Worm (Caenorhabditis elegans) whole organism, midembryonic: ENCODE measurements around the gene K02F3.2.

Experiments
- T22C8.4 ChIP-seq: fragments of 200-800 bp; sonication (Bioruptor generic); IDR thresholded peaks from 2 replicates; pipeline ENCODE4 v1.3.6; 2022; ENCODE audit warnings: missing genetic modification characterization, missing compliant biosample characterization
- cog-1 ChIP-seq: sonication (generic microtip); optimal IDR thresholded peaks from 2 replicates; lab custom pipeline; 2016; ENCODE audit warnings: missing genetic modification characterization, missing compliant biosample characterization
- flt-1 ChIP-seq: fragments of 200-800 bp; sonication (Bioruptor generic); IDR thresholded peaks from 2 replicates; pipeline ENCODE4 v1.3.6; 2022; ENCODE audit warnings: missing genetic modification characterization, missing compliant biosample characterization
- klf-2 ChIP-seq: fragments of 200-800 bp; sonication (Bioruptor generic); conservative IDR thresholded peaks from 2 replicates; pipeline ENCODE4 v1.3.6; 2022; ENCODE audit warnings: missing genetic modification reagents, missing genetic modification characterization, missing compliant biosample characterization
- med-1 ChIP-seq: sonication (generic microtip); optimal IDR thresholded peaks from 2 replicates; lab custom pipeline; 2017; ENCODE audit warnings: missing genetic modification characterization, mild to moderate bottlenecking, missing compliant biosample characterization, antibody characterized with exemption, missing genetic modification reagents; ENCODE audit not compliant: insufficient read depth
- ref-1 ChIP-seq: fragments of 200-800 bp; sonication (Bioruptor generic); conservative IDR thresholded peaks from 2 replicates; pipeline ENCODE4 v1.3.6; 2022; ENCODE audit warnings: missing genetic modification reagents, missing genetic modification characterization, missing compliant biosample characterization
- tab-1 ChIP-seq: fragments of 200-800 bp; sonication (Bioruptor generic); IDR thresholded peaks from 2 replicates; pipeline ENCODE4 v1.3.6; 2022; ENCODE audit warnings: missing genetic modification characterization, missing compliant biosample characterization
- ztf-23 ChIP-seq: fragments of 200-800 bp; sonication (Bioruptor generic); IDR thresholded peaks from 2 replicates; pipeline ENCODE4 v1.3.6; 2022; ENCODE audit warnings: missing genetic modification reagents, missing genetic modification characterization, missing compliant biosample characterization
- ztf-29 ChIP-seq: fragments of 200-800 bp; sonication (Bioruptor generic); IDR thresholded peaks from 2 replicates; pipeline ENCODE4 v1.3.6; 2022; ENCODE audit warnings: missing genetic modification reagents, missing genetic modification characterization, missing compliant biosample characterization

The K02F3.2 gene

DNA sequence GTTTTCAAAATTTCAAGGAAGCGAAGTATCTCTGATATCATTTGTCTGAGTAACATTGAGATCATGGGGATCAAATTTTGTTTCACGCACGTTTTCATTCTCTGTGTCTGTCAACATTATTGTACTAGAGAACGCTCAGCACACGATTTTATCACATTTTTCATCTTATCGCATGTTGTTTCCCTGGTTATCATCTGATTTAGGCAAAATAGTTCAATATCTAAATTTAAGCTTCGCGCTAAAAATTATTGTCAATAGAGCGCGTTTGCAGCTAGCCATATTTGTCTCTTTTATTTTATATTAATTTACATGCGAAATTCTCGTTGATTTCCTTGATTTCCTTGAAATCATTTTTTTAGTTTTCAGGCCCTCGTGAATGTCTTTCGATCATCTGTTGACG, at the start of gene K02F3.2:
TSS of gene K02F3.2 (plus strand) at position 357 of the 400 bp plus-strand sequence.
- TF ChIP-seq T22C8.4, result no peak
- no peak for TF ChIP-seq tab-1 (GFP tag; lab: Robert Waterston, UW)
- TF ChIP-seq ztf-29 (GFP tag; lab: Robert Waterston, UW), result no peak
- TF ChIP-seq med-1 (GFP tag; lab: Kevin White, UChicago), result no peak
- TF ChIP-seq ztf-23 (GFP tag; lab: Robert Waterston, UW), result no peak
- TF ChIP-seq cog-1, result no peak
- TF ChIP-seq klf-2 (GFP tag; lab: Robert Waterston, UW), result no peak
- TF ChIP-seq ref-1 (GFP tag; lab: Robert Waterston, UW), result no peak
- no peak for TF ChIP-seq flt-1 (GFP tag; lab: Robert Waterston, UW)

DNA sequence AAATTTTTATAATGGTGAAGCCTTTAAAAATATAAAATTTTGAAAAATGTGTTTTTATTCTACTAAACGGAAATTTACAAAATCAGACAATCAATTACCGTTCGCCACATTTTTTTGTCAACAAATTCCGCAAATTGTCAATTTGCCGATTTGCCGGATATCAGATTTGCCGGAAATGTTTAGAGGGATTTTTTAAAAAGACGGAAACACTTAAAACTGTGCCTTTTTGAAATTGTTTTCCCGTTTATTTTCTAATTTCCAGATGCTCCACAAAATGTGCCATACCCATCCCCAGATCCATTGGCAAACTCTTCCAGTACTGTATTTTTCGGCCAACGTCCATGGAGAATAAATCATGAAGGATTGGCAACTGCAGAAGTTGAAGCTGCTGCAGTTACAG, 48.1 kb upstream of the K02F3.2 start:
- TF ChIP-seq med-1 (GFP tag; lab: Kevin White, UChicago) (no peak), cog-1 (no peak), ref-1 (GFP tag; lab: Robert Waterston, UW) (no peak), ztf-29 (GFP tag; lab: Robert Waterston, UW) (no peak), T22C8.4 (no peak), flt-1 (GFP tag; lab: Robert Waterston, UW) (no peak), klf-2 (GFP tag; lab: Robert Waterston, UW) (no peak), tab-1 (GFP tag; lab: Robert Waterston, UW) (no peak), ztf-23 (GFP tag; lab: Robert Waterston, UW) (no peak)

DNA sequence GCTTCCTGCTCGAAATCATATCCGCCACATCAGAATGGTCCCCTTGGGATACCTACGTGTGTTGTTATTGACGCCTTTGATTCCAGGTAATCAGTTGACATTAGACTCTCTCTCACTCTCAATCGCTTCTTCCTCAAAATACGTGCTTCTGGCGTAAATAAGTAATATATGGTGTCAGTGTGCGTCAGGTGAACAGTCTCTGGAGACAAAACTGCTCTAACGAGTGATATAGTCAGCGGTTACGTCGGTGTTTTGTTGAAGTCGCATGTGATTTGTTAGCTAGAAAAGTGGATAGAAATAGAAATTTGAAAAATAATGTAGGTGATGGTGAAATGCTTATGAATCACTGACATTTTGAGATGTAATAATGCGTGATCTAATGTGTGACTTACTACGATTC, 43.6 kb upstream of the K02F3.2 start:
- TF ChIP-seq cog-1 (no peak), ref-1 (GFP tag; lab: Robert Waterston, UW) (no peak), ztf-23 (GFP tag; lab: Robert Waterston, UW) (no peak), T22C8.4 (no peak), ztf-29 (GFP tag; lab: Robert Waterston, UW) (no peak), med-1 (GFP tag; lab: Kevin White, UChicago) (no peak), klf-2 (GFP tag; lab: Robert Waterston, UW) (no peak), flt-1 (GFP tag; lab: Robert Waterston, UW) (no peak), tab-1 (GFP tag; lab: Robert Waterston, UW) (no peak)

DNA sequence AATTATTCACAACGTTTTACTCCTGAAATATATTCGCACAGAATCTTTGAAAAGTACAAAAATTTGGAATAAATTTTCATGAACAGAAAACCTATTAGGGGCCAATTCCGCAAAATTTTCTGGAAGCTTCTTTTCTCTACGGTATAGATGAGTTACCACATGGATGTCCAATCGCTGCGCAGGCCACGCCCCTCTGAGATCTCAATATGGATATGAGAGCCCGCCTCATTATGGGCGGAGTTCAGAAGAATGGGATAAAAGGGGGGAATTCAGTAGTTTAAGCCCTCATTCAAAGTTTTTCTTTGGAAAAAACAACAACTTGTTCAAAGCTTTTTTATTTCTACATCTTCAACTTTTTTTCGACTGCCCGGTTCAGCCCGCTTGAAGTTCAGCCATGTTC, 34.1 kb upstream of the K02F3.2 start, which contains the start of gene daf-7:
TSS of gene daf-7 (plus strand) at position 301 of the 400 bp plus-strand sequence.
- TF ChIP-seq ztf-23 (GFP tag; lab: Robert Waterston, UW) (no peak), cog-1 (no peak), klf-2 (GFP tag; lab: Robert Waterston, UW) (no peak), ref-1 (GFP tag; lab: Robert Waterston, UW) (no peak), ztf-29 (GFP tag; lab: Robert Waterston, UW) (no peak), med-1 (GFP tag; lab: Kevin White, UChicago) (no peak)

DNA sequence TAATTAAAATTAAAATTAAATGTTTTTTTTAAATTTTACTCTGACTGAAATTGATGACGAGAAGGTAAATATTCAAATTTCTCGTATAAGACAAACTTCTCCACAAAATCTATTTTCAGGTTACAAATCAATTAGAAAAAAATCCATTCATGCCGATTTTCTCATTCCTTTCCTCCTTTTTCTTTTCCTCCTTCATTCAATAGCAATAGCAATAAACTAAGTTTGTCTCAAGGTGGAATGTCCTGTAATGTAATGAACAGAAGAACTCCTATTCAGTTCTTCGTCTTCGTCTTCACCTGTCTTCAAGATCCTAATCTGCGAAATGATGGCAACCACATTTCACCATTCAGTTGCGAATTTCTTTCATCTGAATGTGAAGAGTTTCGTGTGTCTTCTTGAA, 29.8 kb upstream of the K02F3.2 start, which contains the start of gene dac-1:
TSS of gene dac-1 (plus strand) at position 301 of the 400 bp plus-strand sequence.
- TF ChIP-seq tab-1 (GFP tag; lab: Robert Waterston, UW) (no peak), med-1 (GFP tag; lab: Kevin White, UChicago) (no peak), ref-1 (GFP tag; lab: Robert Waterston, UW) (no peak), cog-1 (no peak)

DNA sequence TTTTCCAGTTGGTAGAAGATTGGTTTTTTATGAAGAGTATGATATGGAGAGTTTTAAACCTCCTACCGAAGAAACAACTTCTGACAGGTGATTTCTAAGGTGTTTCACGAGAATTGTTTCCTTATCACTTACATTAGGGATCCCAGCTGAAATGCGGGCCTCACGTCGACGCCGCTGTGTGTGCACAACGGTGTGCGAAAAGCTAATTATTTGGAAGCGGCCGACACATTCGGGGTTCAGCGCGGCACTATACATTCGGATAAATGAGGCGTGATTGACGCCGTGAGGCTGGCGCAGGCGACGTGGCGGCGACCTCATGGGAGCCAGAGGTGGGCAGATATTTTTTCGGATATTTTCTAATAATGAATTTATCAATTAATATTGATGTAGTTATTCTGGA, 26.3 kb upstream of the K02F3.2 start:
- TF ChIP-seq cog-1, result no peak
- TF ChIP-seq T22C8.4, result no peak
- no peak for TF ChIP-seq med-1 (GFP tag; lab: Kevin White, UChicago)
- no peak for TF ChIP-seq ztf-29 (GFP tag; lab: Robert Waterston, UW)
- no peak for TF ChIP-seq klf-2 (GFP tag; lab: Robert Waterston, UW)
- TF ChIP-seq ref-1 (GFP tag; lab: Robert Waterston, UW), result no peak
- no peak for TF ChIP-seq tab-1 (GFP tag; lab: Robert Waterston, UW)
- no peak for TF ChIP-seq ztf-23 (GFP tag; lab: Robert Waterston, UW)
- TF ChIP-seq flt-1 (GFP tag; lab: Robert Waterston, UW), result no peak

DNA sequence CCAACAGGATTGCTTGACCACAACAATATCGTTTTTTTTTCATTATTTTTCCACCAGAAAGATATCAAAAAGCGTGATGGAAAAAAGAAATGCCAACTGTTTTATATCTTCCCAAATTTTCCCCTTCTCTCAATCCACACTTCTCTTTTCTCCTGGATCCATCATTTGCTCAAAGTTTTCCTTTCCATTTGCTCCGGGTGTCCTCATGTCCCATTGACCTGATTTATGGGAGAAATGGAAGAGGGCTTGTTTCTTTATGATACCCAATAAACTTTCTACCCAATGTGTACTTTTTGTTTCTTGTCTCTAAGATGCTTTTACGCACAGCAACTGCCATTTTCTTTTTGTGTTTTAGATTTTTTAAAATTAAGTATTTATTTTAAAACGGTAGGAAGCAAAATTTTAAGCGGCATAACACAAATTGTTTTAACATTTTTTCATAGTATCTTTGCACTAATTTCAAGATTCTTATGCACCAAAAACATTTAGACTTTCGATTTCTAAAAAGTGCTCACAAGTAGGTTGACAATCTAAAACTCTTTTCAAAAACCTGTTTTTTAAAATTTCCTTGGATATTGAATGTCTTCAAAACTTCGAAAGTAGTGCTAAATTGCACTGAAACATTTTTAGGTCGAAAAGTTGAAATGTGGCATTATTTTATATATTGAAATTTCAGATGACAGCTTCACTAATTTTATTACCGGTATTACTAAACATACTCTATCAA, 22.9 kb upstream of the K02F3.2 start, which contains the start of gene clec-149:
TSS of gene clec-149 (plus strand) at position 677 of the 727 bp plus-strand sequence.
- TF ChIP-seq cog-1 (no peak), flt-1 (GFP tag; lab: Robert Waterston, UW) (no peak), klf-2 (GFP tag; lab: Robert Waterston, UW) (no peak), ref-1 (GFP tag; lab: Robert Waterston, UW) (no peak), ztf-23 (GFP tag; lab: Robert Waterston, UW) (no peak), tab-1 (GFP tag; lab: Robert Waterston, UW) (no peak), T22C8.4 (no peak), med-1 (GFP tag; lab: Kevin White, UChicago) (no peak), ztf-29 (GFP tag; lab: Robert Waterston, UW) (no peak)

DNA sequence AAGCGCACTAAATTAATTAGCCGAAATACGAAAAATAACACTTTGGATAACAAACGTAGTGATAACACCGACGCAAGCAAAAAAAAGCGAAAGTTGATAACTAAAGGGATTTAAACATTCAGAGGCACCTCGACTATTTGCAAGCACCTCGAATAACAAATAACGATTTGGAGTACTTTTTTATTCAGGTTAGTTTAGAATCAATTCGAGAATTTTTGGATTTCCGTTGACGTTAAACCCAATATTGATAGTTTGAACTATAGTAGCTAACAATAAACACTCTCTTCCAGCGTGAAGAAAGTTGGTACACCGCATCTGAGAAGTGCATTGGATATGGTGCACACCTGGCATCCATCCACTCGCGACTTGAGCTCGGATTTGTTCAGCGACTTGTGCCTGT, 20.4 kb upstream of the K02F3.2 start:
- TF ChIP-seq ref-1 (GFP tag; lab: Robert Waterston, UW) (no peak), ztf-29 (GFP tag; lab: Robert Waterston, UW) (no peak), klf-2 (GFP tag; lab: Robert Waterston, UW) (no peak), T22C8.4 (no peak), med-1 (GFP tag; lab: Kevin White, UChicago) (no peak), tab-1 (GFP tag; lab: Robert Waterston, UW) (no peak), ztf-23 (GFP tag; lab: Robert Waterston, UW) (no peak), flt-1 (GFP tag; lab: Robert Waterston, UW) (no peak), cog-1 (no peak)

DNA sequence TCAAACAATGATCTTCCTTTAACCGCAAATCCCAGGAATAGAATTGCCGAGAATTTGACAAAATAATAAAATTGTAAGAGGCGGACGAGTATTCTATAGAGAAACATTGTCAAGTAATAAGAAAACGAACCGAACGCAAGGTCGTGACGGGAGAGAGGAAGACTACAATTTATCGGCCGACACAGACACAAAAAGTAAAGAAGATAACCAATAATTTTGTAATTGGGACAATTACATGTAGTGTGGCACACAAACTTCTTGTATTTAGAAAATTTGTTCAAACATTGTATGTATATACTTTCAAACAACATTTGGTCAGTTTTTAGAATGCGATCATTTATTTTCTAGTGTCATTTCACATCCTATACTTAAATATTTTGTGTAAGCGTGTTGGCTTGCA, 13.7 kb upstream of the K02F3.2 start, which contains the start of gene ceeh-1:
TSS of gene ceeh-1 (minus strand) at position 317 of the 400 bp plus-strand sequence.
- no peak for TF ChIP-seq tab-1 (GFP tag; lab: Robert Waterston, UW)
- no peak for TF ChIP-seq ztf-29 (GFP tag; lab: Robert Waterston, UW)
- no peak for TF ChIP-seq cog-1
- TF ChIP-seq med-1 (GFP tag; lab: Kevin White, UChicago), result no peak
- TF ChIP-seq ref-1 (GFP tag; lab: Robert Waterston, UW), result no peak
- TF ChIP-seq flt-1 (GFP tag; lab: Robert Waterston, UW), result no peak
- TF ChIP-seq klf-2 (GFP tag; lab: Robert Waterston, UW), result no peak
- TF ChIP-seq ztf-23 (GFP tag; lab: Robert Waterston, UW), result no peak
- TF ChIP-seq T22C8.4, result no peak
